Worm (Caenorhabditis elegans): ENCODE data around the gene F57C12.2.

- TF ChIP-seq nhr-6 (tag; optimal IDR thresholded peaks at IDR 0.05): no peak
- no peak for TF ChIP-seq alr-1 (tag; optimal IDR thresholded peaks at IDR 0.05)
- TF ChIP-seq ZK546.5 (tag; optimal IDR thresholded peaks at IDR 0.05): no peak
- no peak for TF ChIP-seq lsy-2 (tag; optimal IDR thresholded peaks at IDR 0.05)
- TF ChIP-seq lin-13 (GFP tag; optimal IDR thresholded peaks at IDR 0.05): no peak
- no peak for TF ChIP-seq aly-2 (tag; optimal IDR thresholded peaks at IDR 0.05)
- no peak for TF ChIP-seq lin-39 (tag; optimal IDR thresholded peaks at IDR 0.05)
- no peak for TF ChIP-seq snpc-4 (tag; optimal IDR thresholded peaks at IDR 0.05)
- no peak for TF ChIP-seq unc-39 (tag; optimal IDR thresholded peaks at IDR 0.05)
- TF ChIP-seq elt-1 (tag; optimal IDR thresholded peaks at IDR 0.05): no peak
- no peak for TF ChIP-seq fos-1 (tag; optimal IDR thresholded peaks at IDR 0.05)
Observed at ce11 chrX:571367-571766, 20.2 kb upstream of the F57C12.2 start.

All from whole organism, L2 larva.